Fruit fly (Drosophila melanogaster) whole organism, embryonic: ENCODE data around the gene RpS12.

Experiments
- Asciz ChIP-seq: fragments of 200-800 bp; sonication (Bioruptor generic); optimal IDR thresholded peaks from 2 replicates; lab custom pipeline; 2017; ENCODE audit warnings: missing biosample characterization, mild to moderate bottlenecking, missing genetic modification characterization, missing genetic modification reagents
- Blimp-1 ChIP-seq: fragments of 200-800 bp; sonication (Bioruptor generic); optimal IDR thresholded peaks from 3 replicates; lab custom pipeline; 2018; ENCODE audit warnings: missing biosample characterization, missing genetic modification characterization, mild to moderate bottlenecking, moderate library complexity, missing genetic modification reagents
- CG11247 ChIP-seq: fragments of 200-800 bp; sonication (Bioruptor generic); IDR thresholded peaks from 2 replicates; pipeline ENCODE4 v1.3.6; 2022; ENCODE audit warnings: missing biosample characterization, missing genetic modification characterization
- CG12071 ChIP-seq: fragments of 200-800 bp; sonication (Bioruptor generic); optimal IDR thresholded peaks from 3 replicates; lab custom pipeline; 2018; ENCODE audit warnings: missing biosample characterization, mild to moderate bottlenecking, missing genetic modification characterization
- CG12104 ChIP-seq: fragments of 200-800 bp; sonication (Bioruptor generic); optimal IDR thresholded peaks from 3 replicates; lab custom pipeline; 2016; ENCODE audit warnings: missing biosample characterization, missing genetic modification characterization
- CG13123 ChIP-seq: fragments of 200-800 bp; sonication (Bioruptor generic); optimal IDR thresholded peaks from 2 replicates; lab custom pipeline; 2016; ENCODE audit warnings: missing biosample characterization, missing genetic modification characterization
- CG13287 ChIP-seq: fragments of 200-800 bp; sonication (Bioruptor generic); IDR thresholded peaks from 2 replicates; pipeline ENCODE4 v1.3.6; 2022; ENCODE audit warnings: missing biosample characterization, missing genetic modification characterization; ENCODE audit not compliant: partially characterized antibody
- CG13894 ChIP-seq: fragments of 200-800 bp; sonication (Bioruptor generic); optimal IDR thresholded peaks from 3 replicates; lab custom pipeline; 2018; ENCODE audit warnings: missing biosample characterization, mild to moderate bottlenecking, missing genetic modification characterization, moderate library complexity
- CG14050 ChIP-seq: fragments of 200-800 bp; sonication (Bioruptor generic); IDR thresholded peaks from 3 replicates; pipeline ENCODE4 v1.3.6; 2022; ENCODE audit warnings: missing biosample characterization, missing genetic modification characterization
- CG15601 ChIP-seq: fragments of 200-800 bp; sonication (Bioruptor generic); optimal IDR thresholded peaks from 3 replicates; lab custom pipeline; 2019; ENCODE audit warnings: missing biosample characterization, mild to moderate bottlenecking, missing genetic modification characterization, moderate library complexity
- CG16813 ChIP-seq: fragments of 200-800 bp; sonication (Bioruptor generic); IDR thresholded peaks from 3 replicates; pipeline ENCODE4 v1.3.6; 2022; ENCODE audit warnings: missing biosample characterization, missing genetic modification characterization; ENCODE audit not compliant: partially characterized antibody
- CG16815 ChIP-seq: fragments of 200-800 bp; sonication (Bioruptor generic); optimal IDR thresholded peaks from 3 replicates; lab custom pipeline; 2017; ENCODE audit warnings: missing biosample characterization, mild to moderate bottlenecking, missing genetic modification characterization
- CG17568 ChIP-seq: fragments of 200-800 bp; sonication (Bioruptor generic); optimal IDR thresholded peaks from 2 replicates; lab custom pipeline; 2018; ENCODE audit warnings: missing biosample characterization, mild to moderate bottlenecking, missing genetic modification characterization, moderate library complexity
- CG18011 ChIP-seq: fragments of 200-800 bp; sonication (Bioruptor generic); optimal IDR thresholded peaks from 2 replicates; lab custom pipeline; 2017; ENCODE audit warnings: missing biosample characterization, missing genetic modification characterization, mild to moderate bottlenecking, moderate library complexity, missing genotype
- CG18262 ChIP-seq: fragments of 200-800 bp; optimal IDR thresholded peaks from 3 replicates; lab custom pipeline; 2019; ENCODE audit warnings: missing biosample characterization, mild to moderate bottlenecking, missing genetic modification characterization, moderate library complexity
- CG18599 ChIP-seq: fragments of 200-800 bp; sonication (Bioruptor generic); optimal IDR thresholded peaks from 3 replicates; lab custom pipeline; 2017; ENCODE audit warnings: missing biosample characterization, missing genetic modification characterization, mild to moderate bottlenecking, moderate library complexity, missing genetic modification reagents
- CG2678 ChIP-seq: fragments of 200-800 bp; sonication (Bioruptor generic); optimal IDR thresholded peaks from 3 replicates; lab custom pipeline; 2019; ENCODE audit warnings: missing biosample characterization, mild to moderate bottlenecking, missing genetic modification characterization, moderate library complexity
- CG33213 ChIP-seq: fragments of 200-800 bp; sonication (Bioruptor generic); optimal IDR thresholded peaks from 3 replicates; lab custom pipeline; 2016; ENCODE audit warnings: missing biosample characterization, missing genetic modification characterization
- CG33557 ChIP-seq: fragments of 200-800 bp; sonication (Bioruptor generic); optimal IDR thresholded peaks from 2 replicates; lab custom pipeline; 2019; ENCODE audit warnings: missing biosample characterization, mild to moderate bottlenecking, missing genetic modification characterization, moderate library complexity
- CG4360 ChIP-seq: fragments of 200-800 bp; sonication (Bioruptor generic); IDR thresholded peaks from 2 replicates; pipeline ENCODE4 v1.3.6; 2022; ENCODE audit warnings: missing biosample characterization, missing genetic modification characterization
- CG7928 ChIP-seq: fragments of 200-800 bp; sonication (Bioruptor generic); optimal IDR thresholded peaks from 2 replicates; lab custom pipeline; 2017; ENCODE audit warnings: missing biosample characterization, mild to moderate bottlenecking, missing genetic modification characterization
- CG9215 ChIP-seq: fragments of 200-800 bp; sonication (Bioruptor generic); IDR thresholded peaks from 2 replicates; pipeline ENCODE4 v1.3.6; 2022; ENCODE audit warnings: missing biosample characterization, missing genetic modification characterization
- Dll ChIP-seq: fragments of 200-800 bp; sonication (Bioruptor generic); IDR thresholded peaks from 4 replicates; pipeline ENCODE4 v1.3.6; 2022; ENCODE audit warnings: missing biosample characterization, missing genetic modification characterization; ENCODE audit not compliant: partially characterized antibody
- Fer1 ChIP-seq: fragments of 200-800 bp; sonication (Bioruptor generic); optimal IDR thresholded peaks from 2 replicates; lab custom pipeline; 2017; ENCODE audit warnings: missing biosample characterization, mild to moderate bottlenecking, missing genetic modification characterization
- Fer3 ChIP-seq: fragments of 200-800 bp; sonication (Bioruptor generic); optimal IDR thresholded peaks from 2 replicates; lab custom pipeline; 2018; ENCODE audit warnings: missing biosample characterization, mild to moderate bottlenecking, missing genetic modification characterization, moderate library complexity
- Hr39 ChIP-seq: fragments of >200 bp; optimal IDR thresholded peaks from 2 replicates; lab custom pipeline; 2017
- Hsf ChIP-seq: fragments of 200-800 bp; sonication (Bioruptor generic); optimal IDR thresholded peaks from 3 replicates; lab custom pipeline; 2016; ENCODE audit warnings: missing biosample characterization, missing genetic modification characterization
- Lhr ChIP-seq: fragments of 200-800 bp; sonication (Bioruptor generic); optimal IDR thresholded peaks from 3 replicates; lab custom pipeline; 2017; ENCODE audit warnings: mild to moderate bottlenecking, missing biosample characterization, missing genetic modification reagents, missing genetic modification characterization
- Mad ChIP-seq: fragments of 200-800 bp; sonication (Bioruptor generic); optimal IDR thresholded peaks from 2 replicates; lab custom pipeline; 2016; ENCODE audit warnings: missing biosample characterization, missing genetic modification characterization
- Nf-YB ChIP-seq: fragments of 200-800 bp; sonication (Bioruptor generic); optimal IDR thresholded peaks from 3 replicates; lab custom pipeline; 2019; ENCODE audit warnings: missing biosample characterization, mild to moderate bottlenecking, missing genetic modification characterization, moderate library complexity
- Oli ChIP-seq: fragments of 200-800 bp; sonication (Bioruptor generic); optimal IDR thresholded peaks from 2 replicates; lab custom pipeline; 2018; ENCODE audit warnings: missing biosample characterization, mild to moderate bottlenecking, missing genetic modification characterization, moderate library complexity
- Sry-δ ChIP-seq: fragments of 200-800 bp; sonication (Bioruptor generic); optimal IDR thresholded peaks from 2 replicates; lab custom pipeline; 2016; ENCODE audit warnings: missing biosample characterization, missing genetic modification characterization
- Stat92E ChIP-seq, 3 experiments: fragments of >200 bp in 2 of 3; fragments of 200-800 bp in 1 of 3; sonication (Bioruptor generic) in 1 of 3; optimal IDR thresholded peaks; 2 replicates each; lab custom pipeline; 2017 to 2019; ENCODE audit warnings: missing biosample characterization in 3 of 3, missing genetic modification characterization in 3 of 3, mild to moderate bottlenecking in 1 of 3, moderate library complexity in 1 of 3
- Taf1 ChIP-seq: fragments of 200-800 bp; sonication (Bioruptor generic); IDR thresholded peaks from 2 replicates; pipeline ENCODE4 v1.3.6; 2022; ENCODE audit warnings: missing biosample characterization, missing genetic modification characterization
- al ChIP-seq: fragments of 200-800 bp; sonication (Bioruptor generic); IDR thresholded peaks from 2 replicates; pipeline ENCODE4 v1.3.6; 2022; ENCODE audit warnings: missing biosample characterization, missing genetic modification characterization
- br ChIP-seq: fragments of >200 bp; optimal IDR thresholded peaks from 2 replicates; lab custom pipeline; 2017
- cg ChIP-seq: fragments of 200-800 bp; sonication (Bioruptor generic); optimal IDR thresholded peaks from 3 replicates; lab custom pipeline; 2019; ENCODE audit warnings: missing biosample characterization, mild to moderate bottlenecking, missing genetic modification characterization, moderate library complexity
- dmrt99B ChIP-seq: fragments of 200-800 bp; sonication (Bioruptor generic); optimal IDR thresholded peaks from 2 replicates; lab custom pipeline; 2018; ENCODE audit warnings: missing biosample characterization, mild to moderate bottlenecking, missing genetic modification characterization, moderate library complexity
- eve ChIP-seq, 2 experiments: fragments of >200 bp; optimal IDR thresholded peaks; 2 replicates each; lab custom pipeline; 2017; ENCODE audit warnings: missing biosample characterization in 2 of 2, missing genetic modification characterization in 2 of 2
- gt ChIP-seq: fragments of 200-800 bp; sonication (Bioruptor generic); IDR thresholded peaks from 2 replicates; pipeline ENCODE4 v1.3.6; 2022; ENCODE audit warnings: missing biosample characterization, missing genetic modification characterization
- hkb ChIP-seq, 2 experiments: fragments of 200-800 bp in 1 of 2; fragments of >200 bp in 1 of 2; sonication (Bioruptor generic) in 1 of 2; IDR thresholded peaks in 1 of 2; optimal IDR thresholded peaks in 1 of 2; 2 replicates each; pipeline versions ENCODE4 v1.3.6 to Lab custom; 2017 to 2022; ENCODE audit warnings: missing biosample characterization in 1 of 2, missing genetic modification characterization in 1 of 2
- oc ChIP-seq: fragments of 200-800 bp; sonication (Bioruptor generic); optimal IDR thresholded peaks from 2 replicates; lab custom pipeline; 2018; ENCODE audit warnings: missing biosample characterization, mild to moderate bottlenecking, missing genetic modification characterization, moderate library complexity
- pb ChIP-seq: fragments of 200-800 bp; sonication (Bioruptor generic); optimal IDR thresholded peaks from 3 replicates; lab custom pipeline; 2016; ENCODE audit warnings: missing biosample characterization, missing genetic modification characterization
- psq ChIP-seq: fragments of 200-800 bp; sonication (Bioruptor generic); optimal IDR thresholded peaks from 2 replicates; lab custom pipeline; 2017; ENCODE audit warnings: missing biosample characterization, missing genetic modification characterization
- sc ChIP-seq, 3 experiments: fragments of >200 bp in 2 of 3; fragments of 200-800 bp in 1 of 3; sonication (Bioruptor generic) in 1 of 3; optimal IDR thresholded peaks; 2 replicates in 2 of 3; 3 replicates in 1 of 3; lab custom pipeline; 2017; ENCODE audit warnings: mild to moderate bottlenecking in 1 of 3, missing biosample characterization in 1 of 3, missing genetic modification characterization in 1 of 3, missing genetic modification reagents in 1 of 3
- tio ChIP-seq: fragments of 200-800 bp; sonication (Bioruptor generic); optimal IDR thresholded peaks from 2 replicates; lab custom pipeline; 2017; ENCODE audit warnings: missing biosample characterization, missing genetic modification characterization, inconsistent platforms
- tx ChIP-seq: fragments of 200-800 bp; sonication (Bioruptor generic); optimal IDR thresholded peaks from 2 replicates; lab custom pipeline; 2016; ENCODE audit warnings: missing biosample characterization, missing genetic modification characterization
- z ChIP-seq: fragments of 200-800 bp; sonication (Bioruptor generic); IDR thresholded peaks from 3 replicates; pipeline ENCODE4 v1.3.6; 2022; ENCODE audit warnings: missing biosample characterization, missing genetic modification characterization

Gene RpS12

DNA sequence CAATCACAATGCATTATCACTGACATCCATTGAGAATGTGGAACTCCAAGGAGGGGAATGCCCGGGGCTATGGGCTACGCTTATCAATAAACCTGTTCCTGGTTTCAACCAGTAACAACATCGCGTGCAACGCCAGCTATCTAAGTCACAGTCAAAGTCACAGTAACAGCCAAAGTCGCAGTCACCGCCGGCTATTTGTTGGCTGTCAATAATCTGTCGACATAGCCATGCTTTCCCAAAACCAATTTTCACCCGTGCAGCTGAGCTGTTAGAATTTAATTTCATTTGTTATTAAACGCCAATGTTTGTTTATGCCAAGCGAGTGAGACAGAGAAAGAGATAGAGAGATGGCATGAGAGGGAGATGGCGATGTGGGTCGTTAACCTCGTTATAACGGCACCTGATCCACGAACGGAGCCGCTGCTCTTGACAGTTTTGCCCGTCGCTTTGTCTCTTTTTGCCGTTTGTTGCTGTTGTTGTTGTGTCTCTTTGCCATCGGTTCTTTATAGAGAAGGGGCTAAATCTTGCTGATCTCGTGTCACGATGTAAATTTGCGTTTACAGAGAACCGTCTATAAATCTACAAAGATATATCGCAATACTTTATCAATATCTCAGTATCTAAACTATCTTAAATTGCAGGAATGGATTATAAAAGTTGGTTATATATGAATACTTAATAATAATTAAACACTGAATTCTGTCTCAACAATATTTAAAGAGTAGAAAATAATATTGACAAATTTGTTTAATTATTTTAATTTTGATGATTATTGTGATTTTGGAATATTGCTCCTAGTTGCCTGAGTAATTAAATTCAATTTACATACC is 9.1 kb downstream of the RpS12 start (continued):
- TF ChIP-seq CG7928 (GFP tag; lab: Kevin White, UChicago) (no peak), hkb (optimal IDR thresholded peaks at IDR 0.05; lab: Kevin White, UChicago) (no peak), hkb (GFP tag; IDR thresholded peaks at IDR 0.05; lab: Robert Waterston, UW) (no peak), tx (GFP tag; lab: Kevin White, UChicago) (no peak), CG4360 (GFP tag; lab: Robert Waterston, UW) (peak; percentile 84), CG18262 (tag; lab: Kevin White, UChicago) (peak; percentile 71), CG14050 (GFP tag; lab: Robert Waterston, UW) (no peak), CG13894 (tag; lab: Kevin White, UChicago) (no peak), CG18011 (GFP tag; lab: Kevin White, UChicago) (no peak), CG16813 (peak; percentile 60; the same call in 2 of the 3 replicates), CG9215 (GFP tag; lab: Robert Waterston, UW) (no peak), CG13123 (GFP tag; lab: Kevin White, UChicago) (no peak), Hsf (GFP tag; lab: Kevin White, UChicago) (no peak), CG12104 (no peak), Lhr (GFP tag; lab: Kevin White, UChicago) (peak; percentile 4), Blimp-1 (GFP tag; lab: Kevin White, UChicago) (peak; percentile 62), CG17568 (GFP tag; lab: Kevin White, UChicago) (no peak), Asciz (no peak), dmrt99B (tag; lab: Kevin White, UChicago) (no peak), oc (tag; lab: Kevin White, UChicago) (peak; percentile 80), Sry-δ (GFP tag; lab: Kevin White, UChicago) (peak; percentile 23), sc (optimal IDR thresholded peaks at IDR 0.05; lab: Kevin White, UChicago) (no peak), sc (GFP tag; optimal IDR thresholded peaks at IDR 0.05; lab: Kevin White, UChicago) (no peak), Nf-YB (GFP tag; lab: Kevin White, UChicago) (peak; percentile 13), tio (peak; percentile 9), Stat92E (GFP tag; optimal IDR thresholded peaks at IDR 0.05; lab: Kevin White, UChicago) (no peak), CG33213 (no peak), CG33557 (GFP tag; lab: Kevin White, UChicago) (peak; percentile 5), al (no peak), Fer1 (GFP tag; lab: Kevin White, UChicago) (no peak), psq (GFP tag; lab: Kevin White, UChicago) (no peak), CG13287 (GFP tag; lab: Robert Waterston, UW) (peak; percentile 41; the same call in 1 of the 2 replicates), CG18599 (no peak), Hr39 (lab: Kevin White, UChicago) (no peak), Taf1 (GFP tag; lab: Robert Waterston, UW) (no peak), CG15601 (tag; lab: Kevin White, UChicago) (peak; percentile 93), Oli (no peak), gt (GFP tag; lab: Robert Waterston, UW) (no peak), Mad (no peak), CG12071 (GFP tag; lab: Kevin White, UChicago) (no peak), eve (GFP tag; optimal IDR thresholded peaks at IDR 0.05; lab: Kevin White, UChicago) (no peak), pb (no peak), CG16815 (GFP tag; lab: Kevin White, UChicago) (no peak), Fer3 (tag; lab: Kevin White, UChicago) (no peak), Dll (GFP tag; lab: Robert Waterston, UW) (peak; percentile 72), cg (GFP tag; lab: Kevin White, UChicago) (no peak), CG2678 (tag; lab: Kevin White, UChicago) (peak; percentile 42), br (lab: Kevin White, UChicago) (no peak), z (GFP tag; lab: Robert Waterston, UW) (no peak), CG11247 (GFP tag; lab: Robert Waterston, UW) (no peak)
